Comparison of ENCODE assay signal across 5 fruit fly cellular contexts in genomic region chrX:3931669-3932068, dm6.
TF ChIP-seq lines count a peak whose summit lies in the region.

No protein-coding gene starts in this region.

- no peak for TF ChIP-seq CTCF in whole organism, embryonic (GFP tag; optimal IDR thresholded peaks at IDR 0.05; lab: Kevin White, UChicago)

TF ChIP-seq in whole organism, adult, 20 proteins besides CTCF, POLR2A, EP300 and RAD21:
- TF ChIP-seq toe (GFP tag; optimal IDR thresholded peaks at IDR 0.05; lab: Kevin White, UChicago) (no peak), CG7045 (GFP tag; optimal IDR thresholded peaks at IDR 0.05; lab: Kevin White, UChicago) (peak; percentile 14), kay (GFP tag; lab: Kevin White, UChicago; ENCODE audit: borderline replicate concordance) (peak; percentile 4), ovo (GFP tag; optimal IDR thresholded peaks at IDR 0.05; lab: Kevin White, UChicago) (no peak), Mnt (GFP tag; optimal IDR thresholded peaks at IDR 0.05; lab: Kevin White, UChicago) (no peak), CG33017 (tag; optimal IDR thresholded peaks at IDR 0.05; lab: Kevin White, UChicago) (peak; percentile 16)

TF ChIP-seq in whole organism, embryonic, 481 proteins besides CTCF, POLR2A, EP300 and RAD21 (continues in another document):
- no peak for TF ChIP-seq Hmr (GFP tag; optimal IDR thresholded peaks at IDR 0.05; lab: Kevin White, UChicago)
- TF ChIP-seq tin (GFP tag; optimal IDR thresholded peaks at IDR 0.05; lab: Kevin White, UChicago), result no peak
- no peak for TF ChIP-seq CG10565 (GFP tag; optimal IDR thresholded peaks at IDR 0.05; lab: Kevin White, UChicago)
- TF ChIP-seq dan (GFP tag; IDR thresholded peaks at IDR 0.05; lab: Robert Waterston, UW), result no peak
- TF ChIP-seq abd-A (tag; optimal IDR thresholded peaks at IDR 0.05; lab: Kevin White, UChicago), result no peak
- no peak for TF ChIP-seq CG12744 (GFP tag; optimal IDR thresholded peaks at IDR 0.05; lab: Kevin White, UChicago)
- TF ChIP-seq emc (GFP tag; optimal IDR thresholded peaks at IDR 0.05; lab: Kevin White, UChicago), result no peak
- TF ChIP-seq tup (GFP tag; optimal IDR thresholded peaks at IDR 0.05; lab: Kevin White, UChicago), result no peak
- peak; percentile 32 for TF ChIP-seq CG2712 (tag; optimal IDR thresholded peaks at IDR 0.05; lab: Kevin White, UChicago)
- TF ChIP-seq al (GFP tag; IDR thresholded peaks at IDR 0.05; lab: Robert Waterston, UW), result no peak
- TF ChIP-seq CG13424 (tag; optimal IDR thresholded peaks at IDR 0.05; lab: Kevin White, UChicago), result peak; percentile 21
- no peak for TF ChIP-seq Awh (GFP tag; IDR thresholded peaks at IDR 0.05; lab: Robert Waterston, UW)
- TF ChIP-seq Doc2 (GFP tag; IDR thresholded peaks at IDR 0.05; lab: Robert Waterston, UW), result no peak
- no peak for TF ChIP-seq gsb-n (tag; optimal IDR thresholded peaks at IDR 0.05; lab: Kevin White, UChicago)
- TF ChIP-seq Eip74EF (GFP tag; optimal IDR thresholded peaks at IDR 0.05; lab: Kevin White, UChicago), result no peak
- TF ChIP-seq Jarid2 (GFP tag; optimal IDR thresholded peaks at IDR 0.05; lab: Kevin White, UChicago), result no peak
- no peak for TF ChIP-seq HmgZ (tag; optimal IDR thresholded peaks at IDR 0.05; lab: Kevin White, UChicago)
- no peak for TF ChIP-seq CG18011 (GFP tag; optimal IDR thresholded peaks at IDR 0.05; lab: Kevin White, UChicago)
- TF ChIP-seq CG34376 (GFP tag; optimal IDR thresholded peaks at IDR 0.05; lab: Kevin White, UChicago), result no peak
- no peak for TF ChIP-seq tll (GFP tag; optimal IDR thresholded peaks at IDR 0.05; lab: Kevin White, UChicago)
- no peak for TF ChIP-seq CG11456 (GFP tag; IDR thresholded peaks at IDR 0.05; lab: Robert Waterston, UW)
- TF ChIP-seq dysf (GFP tag; IDR thresholded peaks at IDR 0.05; lab: Robert Waterston, UW), result 0 out of 3 replicates have a peak, but pooled peaks have one; percentile 31
- TF ChIP-seq klu (GFP tag; IDR thresholded peaks at IDR 0.05; lab: Robert Waterston, UW), result no peak

TF ChIP-seq in whole organism, prepupa, 60 proteins besides CTCF, POLR2A, EP300 and RAD21 (continues in another document):
- TF ChIP-seq CG6792 (GFP tag; optimal IDR thresholded peaks at IDR 0.05; lab: Kevin White, UChicago) (no peak), fd85E (GFP tag; optimal IDR thresholded peaks at IDR 0.05; lab: Kevin White, UChicago) (no peak), net (GFP tag; optimal IDR thresholded peaks at IDR 0.05; lab: Kevin White, UChicago) (peak; percentile 27), Sox15 (GFP tag; optimal IDR thresholded peaks at IDR 0.05; lab: Kevin White, UChicago) (no peak), Sox14 (GFP tag; optimal IDR thresholded peaks at IDR 0.05; lab: Kevin White, UChicago) (peak; percentile 19), CG11294 (GFP tag; IDR thresholded peaks at IDR 0.05; lab: Robert Waterston, UW) (peak; percentile 41; the same call in 1 of the 2 replicates), CG4318 (GFP tag; optimal IDR thresholded peaks at IDR 0.05; lab: Kevin White, UChicago) (peak; percentile 32), CG31627 (GFP tag; optimal IDR thresholded peaks at IDR 0.05; lab: Kevin White, UChicago) (no peak), Ets21C (GFP tag; optimal IDR thresholded peaks at IDR 0.05; lab: Kevin White, UChicago) (no peak), topi (GFP tag; optimal IDR thresholded peaks at IDR 0.05; lab: Kevin White, UChicago) (peak; percentile 23), CG3919 (GFP tag; optimal IDR thresholded peaks at IDR 0.05; lab: Kevin White, UChicago) (peak; percentile 71), Eip75B (GFP tag; optimal IDR thresholded peaks at IDR 0.05; lab: Kevin White, UChicago) (peak; percentile 24), Hr38 (GFP tag; optimal IDR thresholded peaks at IDR 0.05; lab: Kevin White, UChicago) (no peak), CG8632 (GFP tag; optimal IDR thresholded peaks at IDR 0.05; lab: Kevin White, UChicago) (peak; percentile 31), Eip93F (GFP tag; optimal IDR thresholded peaks at IDR 0.05; lab: Kevin White, UChicago) (no peak), CG6854 (GFP tag; optimal IDR thresholded peaks at IDR 0.05; lab: Kevin White, UChicago) (no peak), Ets96B (tag; optimal IDR thresholded peaks at IDR 0.05; lab: Kevin White, UChicago) (peak; percentile 55), lz (GFP tag; optimal IDR thresholded peaks at IDR 0.05; lab: Kevin White, UChicago) (peak; percentile 24), spab (GFP tag; optimal IDR thresholded peaks at IDR 0.05; lab: Kevin White, UChicago) (peak; percentile 52), CG6276 (GFP tag; optimal IDR thresholded peaks at IDR 0.05; lab: Kevin White, UChicago) (peak; percentile 51), CG6808 (GFP tag; optimal IDR thresholded peaks at IDR 0.05; lab: Kevin White, UChicago) (peak; percentile 34), salr (GFP tag; optimal IDR thresholded peaks at IDR 0.05; lab: Kevin White, UChicago) (peak in 1 of 2 experiments; percentile 33)

TF ChIP-seq in whole organism, pupa, 21 proteins besides CTCF, POLR2A, EP300 and RAD21:
- TF ChIP-seq CG4496 (GFP tag; IDR thresholded peaks at IDR 0.05; lab: Robert Waterston, UW) (peak; percentile 84), CG32121 (GFP tag; IDR thresholded peaks at IDR 0.05; lab: Robert Waterston, UW) (peak; percentile 79), gl (tag; optimal IDR thresholded peaks at IDR 0.05; lab: Kevin White, UChicago) (no peak), CG34367 (tag; optimal IDR thresholded peaks at IDR 0.05; lab: Kevin White, UChicago) (peak; percentile 46), D1 (tag; optimal IDR thresholded peaks at IDR 0.05; lab: Kevin White, UChicago) (no peak), CG12605 (GFP tag; IDR thresholded peaks at IDR 0.05; lab: Robert Waterston, UW) (0 out of 2 replicates have a peak, but pooled peaks have one; percentile 31), EcR (GFP tag; optimal IDR thresholded peaks at IDR 0.05; lab: Kevin White, UChicago) (peak; percentile 10), CG8159 (tag; optimal IDR thresholded peaks at IDR 0.05; lab: Kevin White, UChicago) (peak; percentile 65), CG17806 (tag; optimal IDR thresholded peaks at IDR 0.05; lab: Kevin White, UChicago) (peak; percentile 49), rn (GFP tag; IDR thresholded peaks at IDR 0.05; lab: Robert Waterston, UW) (peak; percentile 36; the same call in 1 of the 2 replicates), CG14655 (GFP tag; optimal IDR thresholded peaks at IDR 0.05; lab: Kevin White, UChicago) (peak; percentile 75), Ets98B (GFP tag; IDR thresholded peaks at IDR 0.05; lab: Robert Waterston, UW) (peak; percentile 74), CG13204 (GFP tag; optimal IDR thresholded peaks at IDR 0.05; lab: Kevin White, UChicago) (no peak), Snoo (tag; optimal IDR thresholded peaks at IDR 0.05; lab: Kevin White, UChicago) (peak; percentile 29), CG15710 (tag; optimal IDR thresholded peaks at IDR 0.05; lab: Kevin White, UChicago) (peak; percentile 48), CG9948 (tag; optimal IDR thresholded peaks at IDR 0.05; lab: Kevin White, UChicago) (peak; percentile 58), Pif1A (GFP tag; optimal IDR thresholded peaks at IDR 0.05; lab: Kevin White, UChicago) (peak; percentile 50), fd96Ca (GFP tag; IDR thresholded peaks at IDR 0.05; lab: Robert Waterston, UW) (peak; percentile 75), Pif1B (GFP tag; optimal IDR thresholded peaks at IDR 0.05; lab: Kevin White, UChicago) (peak; percentile 36), CG10348 (GFP tag; IDR thresholded peaks at IDR 0.05; lab: Robert Waterston, UW) (no peak), CG8301 (tag; optimal IDR thresholded peaks at IDR 0.05; lab: Kevin White, UChicago) (peak; percentile 68)

TF ChIP-seq in whole organism, wandering third instar larva, 38 proteins besides CTCF, POLR2A, EP300 and RAD21:
- TF ChIP-seq Hr83 (GFP tag; optimal IDR thresholded peaks at IDR 0.05; lab: Kevin White, UChicago; ENCODE audit: poor library complexity, severe bottlenecking), result no peak
- TF ChIP-seq HLH106 (tag; optimal IDR thresholded peaks at IDR 0.05; lab: Kevin White, UChicago), result peak; percentile 34
- no peak for TF ChIP-seq Dif (GFP tag; optimal IDR thresholded peaks at IDR 0.05; lab: Kevin White, UChicago; ENCODE audit: partially characterized antibody)
- peak; percentile 30 for TF ChIP-seq h (GFP tag; optimal IDR thresholded peaks at IDR 0.05; lab: Kevin White, UChicago)
- TF ChIP-seq psq (GFP tag; optimal IDR thresholded peaks at IDR 0.05; lab: Kevin White, UChicago), result peak; percentile 4
- peak; percentile 5 for TF ChIP-seq Sp1 (GFP tag; optimal IDR thresholded peaks at IDR 0.05; lab: Kevin White, UChicago)
- TF ChIP-seq CG32264 (GFP tag; optimal IDR thresholded peaks at IDR 0.05; lab: Kevin White, UChicago), result no peak
- TF ChIP-seq fru (GFP tag; optimal IDR thresholded peaks at IDR 0.05; lab: Kevin White, UChicago), result peak; percentile 2
- TF ChIP-seq usp (GFP tag; optimal IDR thresholded peaks at IDR 0.05; lab: Kevin White, UChicago), result no peak
- TF ChIP-seq br (GFP tag; optimal IDR thresholded peaks at IDR 0.05; lab: Kevin White, UChicago), result no peak
- peak; percentile 4 for TF ChIP-seq OdsH (GFP tag; optimal IDR thresholded peaks at IDR 0.05; lab: Kevin White, UChicago)
- no peak for TF ChIP-seq Jra (GFP tag; optimal IDR thresholded peaks at IDR 0.05; lab: Kevin White, UChicago)
- peak; percentile 16 for TF ChIP-seq rgr (GFP tag; optimal IDR thresholded peaks at IDR 0.05; lab: Kevin White, UChicago)
- TF ChIP-seq CrebA (GFP tag; optimal IDR thresholded peaks at IDR 0.05; lab: Kevin White, UChicago; ENCODE audit: borderline replicate concordance), result no peak
- TF ChIP-seq sv (GFP tag; optimal IDR thresholded peaks at IDR 0.05; lab: Kevin White, UChicago), result no peak
- no peak for TF ChIP-seq Hr78 (GFP tag; optimal IDR thresholded peaks at IDR 0.05; lab: Kevin White, UChicago)
- TF ChIP-seq foxo (GFP tag; optimal IDR thresholded peaks at IDR 0.05; lab: Kevin White, UChicago), result peak in 1 of 2 experiments; percentile 49
- TF ChIP-seq Vsx2 (GFP tag; optimal IDR thresholded peaks at IDR 0.05; lab: Kevin White, UChicago; ENCODE audit: partially characterized antibody), result no peak
- TF ChIP-seq dl (GFP tag; optimal IDR thresholded peaks at IDR 0.05; lab: Kevin White, UChicago; ENCODE audit: insufficient read depth in 1 of 2, partially characterized antibody in 2 of 2), result no peak
